Worm (Caenorhabditis elegans) whole organism, L4 larva: ENCODE results near the gene ubc-20.

Experiments used
- egl-27 ChIP-seq: sonication (generic microtip); optimal IDR thresholded peaks from 3 replicates; lab custom pipeline; 2017; ENCODE audit warnings: missing biosample characterization, missing genetic modification reagents, missing genetic modification characterization
- nhr-77 ChIP-seq: fragments of 150-350 bp; optimal IDR thresholded peaks from 2 replicates; lab custom pipeline; 2014; ENCODE audit warnings: missing biosample characterization, missing genetic modification characterization
- sdz-12 ChIP-seq: fragments of 200-800 bp; sonication (Bioruptor generic); optimal IDR thresholded peaks from 2 replicates; lab custom pipeline; 2018; ENCODE audit warnings: mild to moderate bottlenecking, missing genetic modification characterization, missing compliant biosample characterization
- skn-1 ChIP-seq: fragments of 150-350 bp; optimal IDR thresholded peaks from 2 replicates; lab custom pipeline; 2014; ENCODE audit warnings: missing biosample characterization, missing genetic modification characterization
- zag-1 ChIP-seq: fragments of 150-350 bp; optimal IDR thresholded peaks from 2 replicates; lab custom pipeline; 2014; ENCODE audit warnings: missing biosample characterization, missing genetic modification characterization

- TF ChIP-seq sdz-12 (GFP tag; lab: Kevin White, UChicago) = no peak
- no peak for TF ChIP-seq egl-27 (tag; lab: Kevin White, UChicago)
- TF ChIP-seq skn-1 (tag; lab: Kevin White, UChicago) = no peak
- TF ChIP-seq nhr-77 (tag; lab: Kevin White, UChicago) = no peak
- no peak for TF ChIP-seq zag-1 (tag; lab: Kevin White, UChicago)
Observed at ce11 chrIII:143121-143520, 45.5 kb upstream of the ubc-20 start, which contains the start of gene fbxb-82.
